Fruit fly (Drosophila melanogaster): ENCODE measurements around the gene CG10559.

DNA sequence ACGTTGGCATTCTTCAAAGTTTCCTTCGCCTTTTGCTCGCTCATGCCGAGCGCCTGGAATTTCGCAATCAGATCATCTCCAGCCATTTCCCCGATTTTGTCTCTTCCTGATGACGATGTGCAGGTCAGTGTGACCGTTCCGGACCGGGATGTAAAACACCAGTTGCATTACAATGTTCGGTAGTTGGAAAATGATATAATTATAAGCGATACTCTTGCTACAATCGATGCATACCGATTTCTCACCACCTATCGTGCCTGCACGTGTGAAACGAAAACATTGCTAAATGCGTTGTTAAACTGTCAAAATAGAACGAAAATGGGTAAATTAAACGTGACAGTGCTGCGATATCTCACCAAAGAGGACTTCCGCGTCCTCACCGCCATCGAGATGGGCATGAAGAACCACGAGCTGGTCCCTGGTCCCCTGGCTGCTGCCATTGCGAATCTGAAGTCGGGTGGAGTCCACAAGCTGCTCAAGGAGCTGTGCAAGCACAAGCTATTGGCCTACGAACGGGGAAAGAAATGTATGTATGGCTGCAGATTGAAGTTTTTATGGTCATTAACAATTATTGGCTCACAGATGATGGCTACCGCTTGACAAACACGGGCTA lies 50.2 kb downstream of the CG10559 start, which contains the start of the genes GlnRS and RIOK2:
- TF ChIP-seq CTCF (optimal IDR thresholded peaks at IDR 0.05) (peak; percentile 0 to 51), CG8478 (optimal IDR thresholded peaks at IDR 0.05) (no peak)

Data from S2 (cell line).